Worm (Caenorhabditis elegans) whole organism, late embryonic: ENCODE data around the gene F09F9.1.
A peak's percentile ranks its signal among the peaks of the same experiment; 100 is the strongest.

Experiments
- C08G9.2 ChIP-seq: sonication (generic microtip); optimal IDR thresholded peaks from 2 replicates; lab custom pipeline; 2016; ENCODE audit warnings: mild to moderate bottlenecking, missing genetic modification characterization, moderate library complexity, missing compliant biosample characterization
- C38D4.7 ChIP-seq: fragments of 200-800 bp; sonication (Bioruptor generic); optimal IDR thresholded peaks from 2 replicates; lab custom pipeline; 2018; ENCODE audit warnings: mild to moderate bottlenecking, missing genetic modification characterization, moderate library complexity, missing compliant biosample characterization
- F13H6.1 ChIP-seq: sonication (generic microtip); optimal IDR thresholded peaks from 2 replicates; lab custom pipeline; 2016; ENCODE audit warnings: missing genetic modification characterization, missing compliant biosample characterization
- Y22D7AL.16 ChIP-seq: sonication (generic microtip); optimal IDR thresholded peaks from 2 replicates; lab custom pipeline; 2016; ENCODE audit warnings: missing genetic modification characterization, missing compliant biosample characterization
- ama-1 ChIP-seq: fragments of 150-350 bp; optimal IDR thresholded peaks from 2 replicates; lab custom pipeline; 2014
- ceh-14 ChIP-seq: sonication (generic microtip); optimal IDR thresholded peaks from 2 replicates; lab custom pipeline; 2016; ENCODE audit warnings: missing genotype, missing genetic modification characterization, missing compliant biosample characterization
- ceh-30 ChIP-seq: fragments of 150-350 bp; optimal IDR thresholded peaks from 2 replicates; lab custom pipeline; 2014; ENCODE audit warnings: missing biosample characterization, missing genetic modification characterization
- ceh-34 ChIP-seq: sonication (generic microtip); optimal IDR thresholded peaks from 2 replicates; lab custom pipeline; 2016; ENCODE audit warnings: mild to moderate bottlenecking, missing genetic modification characterization, missing compliant biosample characterization
- ceh-6 ChIP-seq: fragments of 200-800 bp; sonication (Bioruptor generic); optimal IDR thresholded peaks from 2 replicates; lab custom pipeline; 2018; ENCODE audit warnings: mild to moderate bottlenecking, missing genetic modification characterization, missing compliant biosample characterization
- ceh-9 ChIP-seq: sonication (generic microtip); optimal IDR thresholded peaks from 2 replicates; lab custom pipeline; 2016; ENCODE audit warnings: mild to moderate bottlenecking, missing genetic modification characterization, inconsistent platforms, missing compliant biosample characterization
- dmd-4 ChIP-seq: sonication (generic microtip); optimal IDR thresholded peaks from 2 replicates; lab custom pipeline; 2016; ENCODE audit warnings: borderline replicate concordance, missing genetic modification characterization, missing compliant biosample characterization
- ets-4 ChIP-seq: sonication (generic microtip); optimal IDR thresholded peaks from 2 replicates; lab custom pipeline; 2016; ENCODE audit warnings: missing genetic modification characterization, missing compliant biosample characterization
- fkh-10 ChIP-seq: fragments of 150-350 bp; optimal IDR thresholded peaks from 2 replicates; lab custom pipeline; 2014; ENCODE audit warnings: missing biosample characterization, missing genetic modification reagents, missing genetic modification characterization
- fkh-6 ChIP-seq: sonication (generic microtip); optimal IDR thresholded peaks from 2 replicates; lab custom pipeline; 2016; ENCODE audit warnings: missing genetic modification characterization, missing compliant biosample characterization
- hlh-13 ChIP-seq: fragments of 200-800 bp; sonication (Bioruptor generic); optimal IDR thresholded peaks from 2 replicates; lab custom pipeline; 2018; ENCODE audit warnings: mild to moderate bottlenecking, missing genetic modification characterization, missing compliant biosample characterization
- hlh-15 ChIP-seq: sonication (generic microtip); optimal IDR thresholded peaks from 2 replicates; lab custom pipeline; 2016; ENCODE audit warnings: missing genetic modification characterization, missing compliant biosample characterization
- hlh-30 ChIP-seq: sonication (generic microtip); optimal IDR thresholded peaks from 2 replicates; lab custom pipeline; 2017; ENCODE audit warnings: antibody characterized with exemption, missing genetic modification characterization, missing compliant biosample characterization; ENCODE audit not compliant: insufficient read depth
- hlh-8 ChIP-seq: sonication (generic microtip); optimal IDR thresholded peaks from 2 replicates; lab custom pipeline; 2016; ENCODE audit warnings: missing genotype, missing genetic modification characterization, missing compliant biosample characterization
- lim-6 ChIP-seq: sonication (generic microtip); optimal IDR thresholded peaks from 2 replicates; lab custom pipeline; 2016; ENCODE audit warnings: missing genetic modification characterization, missing compliant biosample characterization
- lin-11 ChIP-seq: fragments of 200-800 bp; sonication (Bioruptor generic); optimal IDR thresholded peaks from 2 replicates; lab custom pipeline; 2018; ENCODE audit warnings: mild to moderate bottlenecking, missing genetic modification characterization, missing compliant biosample characterization
- nfya-1 ChIP-seq: sonication (generic microtip); optimal IDR thresholded peaks from 2 replicates; lab custom pipeline; 2017; ENCODE audit warnings: missing genetic modification characterization, mild to moderate bottlenecking, missing compliant biosample characterization, antibody characterized with exemption, moderate library complexity
- nhr-11 ChIP-seq: fragments of 150-350 bp; optimal IDR thresholded peaks from 2 replicates; lab custom pipeline; 2014; ENCODE audit warnings: missing biosample characterization, missing genetic modification characterization
- nhr-232 ChIP-seq: sonication (generic microtip); optimal IDR thresholded peaks from 2 replicates; lab custom pipeline; 2016; ENCODE audit warnings: missing genetic modification characterization, missing compliant biosample characterization
- npax-4 ChIP-seq: sonication (generic microtip); optimal IDR thresholded peaks from 2 replicates; lab custom pipeline; 2016; ENCODE audit warnings: missing genetic modification characterization, missing compliant biosample characterization
- pag-3 ChIP-seq: sonication (generic microtip); optimal IDR thresholded peaks from 2 replicates; lab custom pipeline; 2016; ENCODE audit warnings: missing compliant biosample characterization, missing genetic modification characterization, borderline replicate concordance
- pax-1 ChIP-seq: fragments of 150-350 bp; optimal IDR thresholded peaks from 2 replicates; lab custom pipeline; 2014; ENCODE audit warnings: missing biosample characterization, missing genetic modification characterization
- pha-2 ChIP-seq: sonication (generic microtip); optimal IDR thresholded peaks from 2 replicates; lab custom pipeline; 2017; ENCODE audit warnings: mild to moderate bottlenecking, missing genetic modification characterization, missing compliant biosample characterization
- pqm-1 ChIP-seq: sonication (generic microtip); optimal IDR thresholded peaks from 2 replicates; lab custom pipeline; 2016; ENCODE audit warnings: missing genetic modification characterization, missing compliant biosample characterization
- ref-2 ChIP-seq: sonication (generic microtip); optimal IDR thresholded peaks from 2 replicates; lab custom pipeline; 2016; ENCODE audit warnings: missing genetic modification characterization, missing compliant biosample characterization
- sdc-2 ChIP-seq: sonication (generic microtip); optimal IDR thresholded peaks from 2 replicates; lab custom pipeline; 2016; ENCODE audit warnings: missing genotype, missing genetic modification characterization, missing compliant biosample characterization
- sox-2 ChIP-seq: fragments of 200-800 bp; sonication (Bioruptor generic); IDR thresholded peaks from 2 replicates; pipeline ENCODE4 v1.3.6; 2022; ENCODE audit warnings: missing genetic modification reagents, missing genetic modification characterization, missing compliant biosample characterization
- sox-4 ChIP-seq: sonication (generic microtip); optimal IDR thresholded peaks from 2 replicates; lab custom pipeline; 2017; ENCODE audit warnings: mild to moderate bottlenecking, missing genetic modification characterization, inconsistent platforms, missing compliant biosample characterization
- tbx-2 ChIP-seq: sonication (generic microtip); optimal IDR thresholded peaks from 2 replicates; lab custom pipeline; 2016; ENCODE audit warnings: missing genetic modification characterization, missing compliant biosample characterization
- unc-3 ChIP-seq, 2 experiments: fragments of 200-800 bp in 1 of 2; sonication (Bioruptor generic) in 1 of 2; sonication (generic microtip) in 1 of 2; conservative IDR thresholded peaks in 1 of 2; optimal IDR thresholded peaks in 1 of 2; 2 replicates each; pipeline versions ENCODE4 v1.3.6 to Lab custom; 2016 to 2022; ENCODE audit warnings: missing compliant biosample characterization in 2 of 2, missing genetic modification characterization in 2 of 2, missing genetic modification reagents in 1 of 2
- unc-55 ChIP-seq: sonication (generic microtip); optimal IDR thresholded peaks from 2 replicates; lab custom pipeline; 2017; ENCODE audit warnings: missing biosample characterization, missing genetic modification reagents, missing genetic modification characterization
- unc-86 ChIP-seq: sonication (generic microtip); optimal IDR thresholded peaks from 2 replicates; lab custom pipeline; 2016; ENCODE audit warnings: missing genetic modification characterization, missing compliant biosample characterization
- zip-5 ChIP-seq: sonication (generic microtip); optimal IDR thresholded peaks from 2 replicates; lab custom pipeline; 2016; ENCODE audit warnings: missing genetic modification characterization, missing compliant biosample characterization
- ztf-16 ChIP-seq: sonication (generic microtip); optimal IDR thresholded peaks from 2 replicates; lab custom pipeline; 2017; ENCODE audit warnings: missing genetic modification characterization, missing compliant biosample characterization

F09F9.1 gene

ce11 chrX:4106896-4107505 lies 8.1 kb upstream of the F09F9.1 start, which contains the start of gene R02E4.2:
TSS of gene R02E4.2 (plus strand) at chrX:4107455.
- TF ChIP-seq C38D4.7 (GFP tag; lab: Kevin White, UChicago) (no peak), tbx-2 (tag; lab: Kevin White, UChicago) (no peak), dmd-4 (tag; lab: Kevin White, UChicago) (no peak), hlh-8 (tag; lab: Kevin White, UChicago) (peak; percentile 11), hlh-30 (tag; lab: Kevin White, UChicago) (no peak), pax-1 (no peak), sox-2 (GFP tag; lab: Robert Waterston, UW) (no peak)

- no peak for TF ChIP-seq hlh-13
- TF ChIP-seq ceh-9 (tag; lab: Kevin White, UChicago): no peak
- no peak for TF ChIP-seq ceh-14 (tag; lab: Kevin White, UChicago)
- no peak for TF ChIP-seq nfya-1 (tag; lab: Kevin White, UChicago)
- TF ChIP-seq pqm-1 (tag; lab: Kevin White, UChicago): no peak
- TF ChIP-seq unc-55: peak; percentile 59
- no peak for TF ChIP-seq C08G9.2 (tag; lab: Kevin White, UChicago)
- TF ChIP-seq ceh-6 (GFP tag; lab: Kevin White, UChicago): no peak
Observed at ce11 chrX:4109970-4110369, 5.2 kb upstream of the F09F9.1 start.

ce11 chrX:4111416-4111815 lies 3.7 kb upstream of the F09F9.1 start, which contains the start of gene F09F9.2:
TSS of gene F09F9.2 (minus strand) at chrX:4111440.
- TF ChIP-seq pax-1 (no peak), C38D4.7 (GFP tag; lab: Kevin White, UChicago) (no peak), ref-2 (tag; lab: Kevin White, UChicago) (no peak), npax-4 (tag; lab: Kevin White, UChicago) (no peak), sox-2 (GFP tag; lab: Robert Waterston, UW) (no peak), sdc-2 (tag; lab: Kevin White, UChicago) (no peak), zip-5 (tag; lab: Kevin White, UChicago) (no peak), nfya-1 (tag; lab: Kevin White, UChicago) (no peak), nhr-232 (no peak), ama-1 (no peak), lim-6 (tag; lab: Kevin White, UChicago) (no peak), nhr-11 (tag; lab: Kevin White, UChicago) (no peak), hlh-13 (no peak)

- TF ChIP-seq fkh-10: no peak
- no peak for TF ChIP-seq pag-3 (tag; lab: Kevin White, UChicago)
- no peak for TF ChIP-seq hlh-15 (tag; lab: Kevin White, UChicago)
- no peak for TF ChIP-seq sox-4 (tag; lab: Kevin White, UChicago)
- TF ChIP-seq unc-55: no peak
- TF ChIP-seq ceh-6 (GFP tag; lab: Kevin White, UChicago): no peak
- no peak for TF ChIP-seq Y22D7AL.16 (tag; lab: Kevin White, UChicago)
- TF ChIP-seq ceh-14 (tag; lab: Kevin White, UChicago): no peak
- TF ChIP-seq dmd-4 (tag; lab: Kevin White, UChicago): no peak
- TF ChIP-seq F13H6.1 (tag; lab: Kevin White, UChicago): no peak
Observed at ce11 chrX:4117626-4118025, 2.5 kb downstream of the F09F9.1 start, which contains the start of gene F09F9.5. TSS of gene F09F9.5 (plus strand) at chrX:4117926.

ce11 chrX:4120935-4121334 lies 5.8 kb downstream of the F09F9.1 start, which contains the start of gene F09F9.3:
TSS of gene F09F9.3 (minus strand) at chrX:4121035.
- TF ChIP-seq unc-86 (tag; lab: Kevin White, UChicago): no peak
- no peak for TF ChIP-seq dmd-4 (tag; lab: Kevin White, UChicago)
- no peak for TF ChIP-seq ceh-30 (tag; lab: Kevin White, UChicago)
- no peak for TF ChIP-seq fkh-6 (tag; lab: Kevin White, UChicago)
- TF ChIP-seq ceh-34 (tag; lab: Kevin White, UChicago): no peak
- no peak for TF ChIP-seq pha-2 (tag; lab: Kevin White, UChicago)
- no peak for TF ChIP-seq hlh-8 (tag; lab: Kevin White, UChicago)
- no peak for TF ChIP-seq ets-4 (tag; lab: Kevin White, UChicago)
- TF ChIP-seq unc-3 (GFP tag; conservative IDR thresholded peaks at IDR 0.05; lab: Robert Waterston, UW): no peak
- TF ChIP-seq unc-3 (tag; optimal IDR thresholded peaks at IDR 0.05; lab: Kevin White, UChicago): no peak
- no peak for TF ChIP-seq ztf-16
- TF ChIP-seq fkh-10: no peak
- no peak for TF ChIP-seq lin-11 (tag; lab: Kevin White, UChicago)
